Worm (Caenorhabditis elegans) whole organism, early embryonic: ENCODE data around the gene ztf-7.

Experiments
- B0310.2 ChIP-seq: sonication (generic microtip); optimal IDR thresholded peaks from 2 replicates; lab custom pipeline; 2016; ENCODE audit warnings: mild to moderate bottlenecking, missing genetic modification characterization, missing compliant biosample characterization
- aly-1 ChIP-seq: sonication (generic microtip); optimal IDR thresholded peaks from 2 replicates; lab custom pipeline; 2016; ENCODE audit warnings: missing genetic modification characterization, missing compliant biosample characterization
- ama-1 ChIP-seq: fragments of 150-350 bp; optimal IDR thresholded peaks from 2 replicates; lab custom pipeline; 2014
- flt-1 ChIP-seq: fragments of 200-800 bp; sonication (Bioruptor generic); IDR thresholded peaks from 2 replicates; pipeline ENCODE4 v1.3.6; 2022; ENCODE audit warnings: missing genetic modification characterization, missing compliant biosample characterization
- scrt-1 ChIP-seq: fragments of 200-800 bp; sonication (Bioruptor generic); IDR thresholded peaks from 2 replicates; pipeline ENCODE4 v1.3.6; 2022; ENCODE audit warnings: missing genetic modification characterization, missing compliant biosample characterization
- tbx-11 ChIP-seq: fragments of 200-800 bp; sonication (Bioruptor generic); IDR thresholded peaks from 2 replicates; pipeline ENCODE4 v1.3.6; 2022; ENCODE audit warnings: missing genetic modification characterization, missing compliant biosample characterization
- tbx-37 ChIP-seq: fragments of 200-800 bp; sonication (Bioruptor generic); conservative IDR thresholded peaks from 2 replicates; pipeline ENCODE4 v1.3.6; 2022; ENCODE audit warnings: missing genetic modification reagents, missing genetic modification characterization, missing compliant biosample characterization

DNA sequence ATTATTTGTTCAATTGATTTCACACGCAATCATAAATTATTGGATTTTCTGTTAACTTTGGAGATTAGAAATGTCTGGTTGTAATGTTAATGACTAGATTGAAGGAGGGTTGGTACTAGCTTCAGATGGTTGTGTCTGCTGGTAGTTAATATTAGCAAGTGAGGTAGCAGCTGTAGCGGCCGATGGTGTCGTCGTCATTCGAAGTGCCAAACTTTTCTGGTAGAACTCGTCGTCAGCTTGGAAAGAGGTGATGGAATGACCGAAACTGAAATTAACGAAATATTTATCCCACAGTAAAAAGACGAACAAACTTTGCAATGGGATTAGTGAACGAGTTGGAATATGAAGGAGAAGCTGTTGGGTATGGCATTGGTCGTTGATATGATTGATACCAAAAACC, 25.0 kb downstream of the ztf-7 start:
- no peak for TF ChIP-seq ama-1 (lab: Kevin White, UChicago)
- TF ChIP-seq aly-1, result no peak
- TF ChIP-seq flt-1 (GFP tag; lab: Robert Waterston, UW), result no peak
- TF ChIP-seq scrt-1 (GFP tag; lab: Robert Waterston, UW), result no peak
- no peak for TF ChIP-seq tbx-37 (GFP tag; lab: Robert Waterston, UW)
- no peak for TF ChIP-seq B0310.2 (tag; lab: Kevin White, UChicago)
- TF ChIP-seq tbx-11 (GFP tag; lab: Robert Waterston, UW), result no peak
